Worm (Caenorhabditis elegans) whole organism, L4 larva: ENCODE measurements around the gene F18A12.7.

Experiments used
- D1046.2 ChIP-seq: fragments of 200-800 bp; sonication (Bioruptor generic); IDR thresholded peaks from 2 replicates; pipeline ENCODE4 v1.3.6; 2022; ENCODE audit warnings: missing genetic modification characterization, missing compliant biosample characterization
- F37D6.2 ChIP-seq: sonication (generic microtip); optimal IDR thresholded peaks from 2 replicates; lab custom pipeline; 2016; ENCODE audit warnings: mild to moderate bottlenecking, missing genetic modification characterization, missing compliant biosample characterization
- T26A8.4 ChIP-seq: fragments of 200-800 bp; sonication (Bioruptor generic); IDR thresholded peaks from 2 replicates; pipeline ENCODE4 v1.3.6; 2022; ENCODE audit warnings: missing genetic modification characterization, missing compliant biosample characterization
- Y105C5A.15 ChIP-seq: fragments of 200-800 bp; sonication (Bioruptor generic); IDR thresholded peaks from 2 replicates; pipeline ENCODE4 v1.3.6; 2022; ENCODE audit warnings: missing genetic modification characterization, missing compliant biosample characterization
- aha-1 ChIP-seq: fragments of 150-350 bp; peaks from one replicate; lab custom pipeline; 2014; ENCODE audit warnings: missing biosample characterization, missing genetic modification characterization
- ceh-20 ChIP-seq: fragments of 200-800 bp; sonication (Bioruptor generic); IDR thresholded peaks from 2 replicates; pipeline ENCODE4 v1.3.6; 2022; ENCODE audit warnings: missing genetic modification reagents, missing genetic modification characterization, missing compliant biosample characterization
- ceh-82 ChIP-seq: sonication (generic microtip); optimal IDR thresholded peaks from 2 replicates; lab custom pipeline; 2017; ENCODE audit warnings: missing biosample characterization, missing genetic modification characterization
- ces-1 ChIP-seq: fragments of 150-350 bp; sonication (generic microtip); optimal IDR thresholded peaks from 4 replicates; lab custom pipeline; 2014; ENCODE audit warnings: missing biosample characterization, missing genetic modification reagents, missing genetic modification characterization
- cey-2 ChIP-seq: sonication (generic microtip); optimal IDR thresholded peaks from 3 replicates; lab custom pipeline; 2017; ENCODE audit warnings: missing genetic modification characterization, mild to moderate bottlenecking, missing compliant biosample characterization, antibody characterized with exemption, borderline replicate concordance; ENCODE audit not compliant: insufficient read depth
- ctbp-1 ChIP-seq: fragments of 200-800 bp; sonication (Bioruptor generic); IDR thresholded peaks from 2 replicates; pipeline ENCODE4 v1.3.6; 2022; ENCODE audit warnings: missing genetic modification reagents, missing genetic modification characterization, missing compliant biosample characterization
- daf-8 ChIP-seq: fragments of 200-800 bp; sonication (Bioruptor generic); IDR thresholded peaks from 2 replicates; pipeline ENCODE4 v1.3.6; 2022; ENCODE audit warnings: missing genetic modification characterization, missing compliant biosample characterization
- dmd-9 ChIP-seq: fragments of 200-800 bp; sonication (Bioruptor generic); IDR thresholded peaks from 2 replicates; pipeline ENCODE4 v1.3.6; 2022; ENCODE audit warnings: missing genetic modification reagents, missing genetic modification characterization, missing compliant biosample characterization
- dpl-1 ChIP-seq: fragments of 150-350 bp; optimal IDR thresholded peaks from 2 replicates; lab custom pipeline; 2014; ENCODE audit warnings: missing biosample characterization, missing genetic modification reagents, missing genetic modification characterization
- dve-1 ChIP-seq: sonication (generic microtip); optimal IDR thresholded peaks from 2 replicates; lab custom pipeline; 2017; ENCODE audit warnings: antibody characterized with exemption, mild to moderate bottlenecking, missing genetic modification characterization, missing compliant biosample characterization; ENCODE audit not compliant: insufficient read depth
- fkh-10 ChIP-seq: fragments of 150-350 bp; optimal IDR thresholded peaks from 2 replicates; lab custom pipeline; 2014; ENCODE audit warnings: missing biosample characterization, missing genetic modification reagents, missing genetic modification characterization
- hif-1 ChIP-seq, 2 experiments: sonication (generic microtip); optimal IDR thresholded peaks; 2 replicates each; lab custom pipeline; 2016 to 2017; ENCODE audit warnings: missing compliant biosample characterization in 2 of 2, missing genetic modification characterization in 2 of 2, missing genetic modification reagents in 2 of 2, missing genotype in 2 of 2, mild to moderate bottlenecking in 1 of 2
- hlh-30 ChIP-seq: sonication (generic microtip); optimal IDR thresholded peaks from 2 replicates; lab custom pipeline; 2017; ENCODE audit warnings: antibody characterized with exemption, mild to moderate bottlenecking, missing genetic modification characterization, missing compliant biosample characterization; ENCODE audit not compliant: insufficient read depth
- hmg-1.1 ChIP-seq: fragments of 200-800 bp; sonication (Bioruptor generic); IDR thresholded peaks from 2 replicates; pipeline ENCODE4 v1.3.6; 2022; ENCODE audit warnings: missing genetic modification reagents, missing genetic modification characterization, missing compliant biosample characterization
- jun-1 ChIP-seq: fragments of 150-350 bp; optimal IDR thresholded peaks from 2 replicates; lab custom pipeline; 2014; ENCODE audit warnings: missing biosample characterization, missing genetic modification reagents, missing genetic modification characterization
- lim-7 ChIP-seq: fragments of 200-800 bp; sonication (Bioruptor generic); IDR thresholded peaks from 2 replicates; pipeline ENCODE4 v1.3.6; 2022; ENCODE audit warnings: missing genetic modification characterization, missing compliant biosample characterization
- lin-13 ChIP-seq: fragments of 150-350 bp; optimal IDR thresholded peaks from 2 replicates; lab custom pipeline; 2014; ENCODE audit warnings: missing biosample characterization, missing genetic modification reagents, missing genetic modification characterization
- lin-29 ChIP-seq: fragments of 200-800 bp; sonication (Bioruptor generic); IDR thresholded peaks from 2 replicates; pipeline ENCODE4 v1.3.6; 2022; ENCODE audit warnings: missing genetic modification reagents, missing genetic modification characterization, missing compliant biosample characterization
- lin-38 ChIP-seq: fragments of 200-800 bp; sonication (Bioruptor generic); IDR thresholded peaks from 2 replicates; pipeline ENCODE4 v1.3.6; 2022; ENCODE audit warnings: missing genetic modification reagents, missing genetic modification characterization, missing compliant biosample characterization
- mes-2 ChIP-seq: sonication (generic microtip); optimal IDR thresholded peaks from 2 replicates; lab custom pipeline; 2016; ENCODE audit warnings: missing genotype, mild to moderate bottlenecking, missing genetic modification characterization, missing compliant biosample characterization; ENCODE audit not compliant: poor library complexity, severe bottlenecking
- mxl-3 ChIP-seq: fragments of 200-800 bp; sonication (Bioruptor generic); optimal IDR thresholded peaks from 2 replicates; lab custom pipeline; 2018; ENCODE audit warnings: mild to moderate bottlenecking, missing genetic modification characterization, missing compliant biosample characterization
- nhr-102 ChIP-seq: sonication (generic microtip); optimal IDR thresholded peaks from 2 replicates; lab custom pipeline; 2016; ENCODE audit warnings: mild to moderate bottlenecking, missing genetic modification characterization, moderate library complexity, missing compliant biosample characterization
- nhr-11 ChIP-seq: fragments of 150-350 bp; optimal IDR thresholded peaks from 2 replicates; lab custom pipeline; 2014; ENCODE audit warnings: missing biosample characterization, missing genetic modification characterization
- nhr-28 ChIP-seq: fragments of 150-350 bp; optimal IDR thresholded peaks from 2 replicates; lab custom pipeline; 2014; ENCODE audit warnings: missing biosample characterization, missing genetic modification characterization
- nhr-76 ChIP-seq: fragments of 150-350 bp; optimal IDR thresholded peaks from 2 replicates; lab custom pipeline; 2014; ENCODE audit warnings: missing biosample characterization, missing genetic modification characterization
- nhr-77 ChIP-seq: fragments of 150-350 bp; optimal IDR thresholded peaks from 2 replicates; lab custom pipeline; 2014; ENCODE audit warnings: missing biosample characterization, missing genetic modification characterization
- php-3 ChIP-seq: fragments of 200-800 bp; sonication (Bioruptor generic); IDR thresholded peaks from 2 replicates; pipeline ENCODE4 v1.3.6; 2022; ENCODE audit warnings: missing genetic modification reagents, missing genetic modification characterization, missing compliant biosample characterization
- pqm-1 ChIP-seq: sonication (generic microtip); optimal IDR thresholded peaks from 2 replicates; lab custom pipeline; 2017; ENCODE audit warnings: missing biosample characterization, missing genetic modification characterization
- snpc-1.2 ChIP-seq: fragments of 200-800 bp; sonication (Bioruptor generic); IDR thresholded peaks from 2 replicates; pipeline ENCODE4 v1.3.6; 2022; ENCODE audit warnings: missing genetic modification reagents, missing genetic modification characterization, missing compliant biosample characterization
- spr-1 ChIP-seq: sonication (generic microtip); optimal IDR thresholded peaks from 2 replicates; lab custom pipeline; 2016; ENCODE audit warnings: mild to moderate bottlenecking, missing genetic modification characterization, missing compliant biosample characterization
- tra-1 ChIP-seq: fragments of 200-800 bp; sonication (Bioruptor generic); IDR thresholded peaks from 2 replicates; pipeline ENCODE4 v1.3.6; 2022; ENCODE audit warnings: missing genetic modification reagents, missing genetic modification characterization, missing compliant biosample characterization
- unc-130 ChIP-seq: sonication (generic microtip); optimal IDR thresholded peaks from 2 replicates; lab custom pipeline; 2016; ENCODE audit warnings: missing genetic modification reagents, missing genetic modification characterization, missing compliant biosample characterization
- unc-39 ChIP-seq: sonication (generic microtip); optimal IDR thresholded peaks from 2 replicates; lab custom pipeline; 2017; ENCODE audit warnings: missing biosample characterization, missing genetic modification characterization
- unc-62 ChIP-seq, 3 experiments: fragments of 150-350 bp in 1 of 3; sonication (generic microtip); optimal IDR thresholded peaks in 2 of 3; peaks in 1 of 3; 1 replicate in 1 of 3; 2 replicates in 2 of 3; lab custom pipeline; 2014 to 2017; ENCODE audit warnings: missing biosample characterization in 3 of 3, missing genetic modification characterization in 3 of 3, missing genetic modification reagents in 3 of 3, missing genotype in 1 of 3
- vab-7 ChIP-seq: fragments of 200-800 bp; sonication (Bioruptor generic); IDR thresholded peaks from 2 replicates; pipeline ENCODE4 v1.3.6; 2022; ENCODE audit warnings: missing genetic modification reagents, missing genetic modification characterization, missing compliant biosample characterization
- zag-1 ChIP-seq: fragments of 150-350 bp; optimal IDR thresholded peaks from 2 replicates; lab custom pipeline; 2014; ENCODE audit warnings: missing biosample characterization, missing genetic modification characterization
- ztf-11 ChIP-seq: fragments of 150-350 bp; optimal IDR thresholded peaks from 2 replicates; lab custom pipeline; 2014; ENCODE audit warnings: missing biosample characterization, missing genetic modification characterization
- ztf-7 ChIP-seq: fragments of 150-350 bp; optimal IDR thresholded peaks from 2 replicates; lab custom pipeline; 2014; ENCODE audit warnings: missing biosample characterization, missing genetic modification characterization

Gene F18A12.7

DNA sequence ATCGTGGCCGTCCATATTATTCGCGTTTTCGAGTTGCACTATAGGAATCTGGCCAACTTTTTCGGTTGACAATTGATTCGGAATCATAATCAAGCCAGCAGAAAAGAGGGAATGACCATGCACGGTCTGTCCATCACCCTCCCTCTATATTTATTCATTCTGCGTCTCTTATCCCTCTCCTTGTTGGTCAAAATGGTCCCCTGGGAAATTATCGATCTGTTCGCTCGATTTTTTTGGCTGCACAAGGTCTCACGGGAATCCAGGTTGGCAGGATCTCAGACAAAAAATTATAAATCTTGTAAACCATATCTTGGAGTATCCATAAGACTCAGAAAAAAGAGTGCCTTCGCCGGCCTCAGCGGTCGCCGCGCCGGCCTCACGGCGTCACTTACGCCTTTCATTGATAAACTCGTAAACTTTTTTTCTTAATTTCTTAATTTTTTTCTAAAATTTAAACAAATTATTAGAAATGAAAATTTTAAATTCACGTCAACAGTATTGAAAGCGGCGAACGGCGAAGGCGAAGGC lies at the start of gene F18A12.7, which contains the start of gene F18A12.2:
Gene F18A12.7 (minus strand): TSS at position 101 of the 528 bp plus-strand sequence.
Gene F18A12.2 (plus strand): TSS at position 478 of the 528 bp plus-strand sequence.
- TF ChIP-seq ztf-11 (no peak), Y105C5A.15 (GFP tag; lab: Robert Waterston, UW) (no peak), vab-7 (GFP tag; lab: Robert Waterston, UW) (no peak), aha-1 (no peak), ctbp-1 (GFP tag; lab: Robert Waterston, UW) (no peak), hmg-1.1 (GFP tag; lab: Robert Waterston, UW) (no peak), mes-2 (tag; lab: Kevin White, UChicago) (no peak), nhr-76 (tag; lab: Kevin White, UChicago) (no peak), php-3 (GFP tag; lab: Robert Waterston, UW) (no peak), lin-13 (GFP tag; lab: Kevin White, UChicago) (no peak), nhr-77 (tag; lab: Kevin White, UChicago) (no peak)

DNA sequence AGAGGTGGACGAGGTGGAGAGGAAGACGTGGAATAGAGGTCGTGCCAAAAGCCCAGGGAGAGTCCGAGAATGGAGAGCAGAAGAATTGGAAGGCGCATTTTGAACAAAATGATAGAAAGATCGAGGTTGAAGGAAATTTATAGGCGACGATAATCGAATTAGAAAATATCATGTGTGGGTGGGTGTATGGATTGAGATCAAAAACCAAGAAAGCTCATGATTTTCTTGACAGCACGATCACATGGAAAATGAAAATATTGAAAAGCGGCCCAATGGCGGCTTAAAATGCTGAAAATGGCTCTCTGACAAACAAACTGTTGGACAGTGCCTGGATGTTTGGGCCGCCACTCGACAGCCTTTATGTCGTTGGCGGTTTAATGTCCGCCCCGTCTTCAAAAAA lies 48.8 kb upstream of the F18A12.7 start, which contains the start of gene C16C8.9:
Gene C16C8.9 (minus strand): TSS at position 101 of the 400 bp plus-strand sequence.
- no peak for TF ChIP-seq nhr-11 (tag; lab: Kevin White, UChicago)
- no peak for TF ChIP-seq nhr-28 (tag; lab: Kevin White, UChicago)
- no peak for TF ChIP-seq ceh-82 (tag; lab: Kevin White, UChicago)

DNA sequence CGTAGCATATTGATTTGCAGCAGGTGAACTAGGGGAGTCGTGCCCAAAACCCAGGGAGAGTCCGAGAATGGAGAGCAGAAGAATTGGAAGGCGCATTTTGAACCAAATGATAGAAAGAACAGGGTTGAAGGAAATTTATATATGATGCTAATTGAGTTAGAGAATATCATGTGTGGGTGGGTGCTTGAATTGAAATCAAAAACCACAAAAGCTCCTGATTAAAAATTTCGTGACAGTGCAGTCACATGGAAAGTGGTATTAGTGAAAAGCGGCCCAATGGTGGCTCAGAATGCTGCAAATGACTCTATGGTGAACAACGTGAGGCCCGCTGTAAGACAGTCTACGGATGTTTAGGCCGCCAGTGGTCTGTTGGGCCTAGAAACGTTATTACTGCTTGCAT lies 47.3 kb upstream of the F18A12.7 start, which contains the start of gene C16C8.8:
Gene C16C8.8 (minus strand): TSS at position 101 of the 400 bp plus-strand sequence.
- TF ChIP-seq lin-29 (no peak), zag-1 (no peak), Y105C5A.15 (GFP tag; lab: Robert Waterston, UW) (no peak), F37D6.2 (tag; lab: Kevin White, UChicago) (no peak), unc-62 (GFP tag; optimal IDR thresholded peaks at IDR 0.05 in 1 of 2; lab: Kevin White, UChicago) (no peak), unc-62 (tag; optimal IDR thresholded peaks at IDR 0.05; lab: Kevin White, UChicago) (no peak), dpl-1 (GFP tag; lab: Kevin White, UChicago) (no peak), snpc-1.2 (GFP tag; lab: Robert Waterston, UW) (no peak)
- TF ChIP-seq, all 104 proteins: peak for 0

DNA sequence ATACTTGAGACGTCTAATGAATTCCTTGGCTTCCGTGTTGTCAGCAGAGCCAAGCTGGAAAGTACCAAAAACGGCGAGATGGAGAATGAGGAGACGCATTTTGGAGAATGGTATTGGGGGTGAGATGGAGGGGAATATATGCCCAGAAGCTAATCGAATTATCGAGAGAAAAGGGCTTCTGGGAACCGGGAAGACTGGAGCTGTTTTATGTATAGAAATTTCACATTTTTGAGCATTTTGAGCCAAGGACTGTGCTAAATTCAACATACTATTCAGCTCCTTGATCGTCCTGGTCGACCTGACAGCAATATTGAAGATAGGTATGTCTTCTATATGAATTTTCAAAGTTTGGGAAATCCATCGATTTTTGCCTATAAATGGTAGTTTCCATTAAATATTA lies 45.8 kb upstream of the F18A12.7 start, which contains the start of gene C16C8.7:
Gene C16C8.7 (minus strand): TSS at position 101 of the 400 bp plus-strand sequence.
- TF ChIP-seq hif-1 (tag; optimal IDR thresholded peaks at IDR 0.05; lab: Kevin White, UChicago): no peak
- no peak for TF ChIP-seq unc-130 (GFP tag; lab: Kevin White, UChicago)
- no peak for TF ChIP-seq nhr-76 (tag; lab: Kevin White, UChicago)
- TF ChIP-seq unc-39 (tag; lab: Kevin White, UChicago): no peak
- no peak for TF ChIP-seq T26A8.4 (GFP tag; lab: Robert Waterston, UW)
- TF ChIP-seq ces-1 (GFP tag; lab: Kevin White, UChicago): no peak
- no peak for TF ChIP-seq jun-1 (tag; lab: Kevin White, UChicago)
- no peak for TF ChIP-seq tra-1 (GFP tag; lab: Robert Waterston, UW)
- TF ChIP-seq nhr-102 (tag; lab: Kevin White, UChicago): no peak
- no peak for TF ChIP-seq ceh-20 (GFP tag; lab: Robert Waterston, UW)

DNA sequence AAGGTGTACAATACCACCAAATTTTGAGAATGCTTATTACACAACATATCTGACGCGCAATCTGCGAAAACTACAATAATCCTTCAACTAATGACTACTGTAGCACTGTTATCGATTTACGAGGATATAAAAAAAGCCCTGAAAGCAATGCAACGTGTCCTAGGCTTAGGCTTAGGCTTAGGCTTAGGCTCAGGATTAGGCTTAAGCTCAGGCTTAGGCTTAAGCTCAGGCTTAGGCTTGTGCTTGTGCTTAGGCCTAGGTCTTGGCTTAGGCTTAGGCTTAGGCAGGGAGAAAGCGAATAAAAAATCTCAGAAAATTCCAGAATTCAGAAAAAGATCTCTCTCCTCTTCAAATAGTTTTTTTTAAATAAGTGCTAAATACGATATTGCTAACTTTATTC lies 44.9 kb upstream of the F18A12.7 start:
- TF ChIP-seq unc-62 (GFP tag; optimal IDR thresholded peaks at IDR 0.05 in 1 of 2; lab: Kevin White, UChicago) (no peak), unc-62 (tag; optimal IDR thresholded peaks at IDR 0.05; lab: Kevin White, UChicago) (no peak), vab-7 (GFP tag; lab: Robert Waterston, UW) (no peak), cey-2 (tag; lab: Kevin White, UChicago) (no peak), mxl-3 (GFP tag; lab: Kevin White, UChicago) (no peak), ztf-7 (tag; lab: Kevin White, UChicago) (no peak), dmd-9 (GFP tag; lab: Robert Waterston, UW) (no peak), daf-8 (GFP tag; lab: Robert Waterston, UW) (no peak), php-3 (GFP tag; lab: Robert Waterston, UW) (no peak), pqm-1 (no peak), dve-1 (tag; lab: Kevin White, UChicago) (no peak), hlh-30 (tag; lab: Kevin White, UChicago) (no peak), lim-7 (GFP tag; lab: Robert Waterston, UW) (no peak), lin-38 (no peak), dpl-1 (GFP tag; lab: Kevin White, UChicago) (no peak), spr-1 (tag; lab: Kevin White, UChicago) (no peak), fkh-10 (no peak), nhr-102 (tag; lab: Kevin White, UChicago) (no peak), D1046.2 (GFP tag; lab: Robert Waterston, UW) (no peak)
- TF ChIP-seq, all 104 proteins: peak for 0
